Worm (Caenorhabditis elegans) whole organism, L1 larva: Measurements from ENCODE around the gene fbxa-44.

Experiments
- C04F5.9 ChIP-seq: sonication (generic microtip); optimal IDR thresholded peaks from 2 replicates; lab custom pipeline; 2016; ENCODE audit warnings: missing genetic modification characterization, missing compliant biosample characterization
- ama-1 ChIP-seq: fragments of 150-350 bp; optimal IDR thresholded peaks from 2 replicates; lab custom pipeline; 2014
- egl-13 ChIP-seq: sonication (generic microtip); optimal IDR thresholded peaks from 2 replicates; lab custom pipeline; 2016; ENCODE audit warnings: missing genotype, missing genetic modification reagents, missing genetic modification characterization, missing compliant biosample characterization
- elt-3 ChIP-seq, 6 experiments: fragments of 150-350 bp in 1 of 6; sonication (generic microtip); optimal IDR thresholded peaks; 2 replicates each; lab custom pipeline; 2017 to 2018; ENCODE audit warnings: missing biosample characterization in 6 of 6, missing genetic modification characterization in 6 of 6, inconsistent platforms in 1 of 6
- fkh-4 ChIP-seq: sonication (generic microtip); optimal IDR thresholded peaks from 2 replicates; lab custom pipeline; 2016; ENCODE audit warnings: missing compliant biosample characterization, missing genetic modification characterization, borderline replicate concordance
- fos-1 ChIP-seq: fragments of 150-350 bp; optimal IDR thresholded peaks from 2 replicates; lab custom pipeline; 2014; ENCODE audit warnings: missing biosample characterization, missing genetic modification characterization
- hpl-2 ChIP-seq: fragments of 150-350 bp; optimal IDR thresholded peaks from 2 replicates; lab custom pipeline; 2014; ENCODE audit warnings: missing biosample characterization, missing genetic modification reagents, missing genetic modification characterization
- lin-13 ChIP-seq: fragments of 150-350 bp; optimal IDR thresholded peaks from 2 replicates; lab custom pipeline; 2014; ENCODE audit warnings: missing biosample characterization, missing genetic modification reagents, missing genetic modification characterization
- mdl-1 ChIP-seq, 2 experiments: fragments of 150-350 bp; optimal IDR thresholded peaks; 2 replicates each; lab custom pipeline; 2014 to 2017; ENCODE audit warnings: missing biosample characterization in 2 of 2, missing genetic modification characterization in 2 of 2, inconsistent platforms in 1 of 2
- skn-1 ChIP-seq: fragments of 150-350 bp; optimal IDR thresholded peaks from 2 replicates; lab custom pipeline; 2014; ENCODE audit warnings: missing biosample characterization, missing genetic modification characterization
- swsn-7 ChIP-seq: sonication (generic microtip); optimal IDR thresholded peaks from 2 replicates; lab custom pipeline; 2016; ENCODE audit warnings: missing genetic modification characterization, missing compliant biosample characterization
- xbp-1 ChIP-seq: sonication (generic microtip); optimal IDR thresholded peaks from 2 replicates; lab custom pipeline; 2016; ENCODE audit warnings: missing genetic modification characterization, missing compliant biosample characterization

- TF ChIP-seq C04F5.9 (tag; lab: Kevin White, UChicago) (no peak), fos-1 (tag; lab: Kevin White, UChicago) (no peak), egl-13 (no peak), ama-1 (lab: Kevin White, UChicago) (no peak), hpl-2 (GFP tag; lab: Kevin White, UChicago) (no peak), skn-1 (tag; lab: Kevin White, UChicago) (no peak), elt-3 (tag; optimal IDR thresholded peaks at IDR 0.05; lab: Kevin White, UChicago) (no peak), fkh-4 (no peak), swsn-7 (no peak), mdl-1 (tag; optimal IDR thresholded peaks at IDR 0.05; lab: Kevin White, UChicago) (no peak), lin-13 (GFP tag; lab: Kevin White, UChicago) (no peak), xbp-1 (no peak)
These were observed 19.3 kb upstream of the fbxa-44 start, which contains the start of gene clec-33 for ce11 chrV:16869740-16870139.
